Fruit fly (Drosophila melanogaster) whole organism, pupa: Measurements from ENCODE around the gene Pus1.

Source experiments
- CG10348 ChIP-seq: fragments of 200-800 bp; sonication (Bioruptor generic); IDR thresholded peaks from 2 replicates; pipeline ENCODE4 v1.3.6; 2022; ENCODE audit warnings: missing biosample characterization, missing genetic modification characterization
- CG12605 ChIP-seq: fragments of 200-800 bp; sonication (Bioruptor generic); IDR thresholded peaks from 2 replicates; pipeline ENCODE4 v1.3.6; 2022; ENCODE audit warnings: missing biosample characterization, missing genetic modification characterization
- CG13204 ChIP-seq: fragments of 200-800 bp; sonication (Bioruptor generic); optimal IDR thresholded peaks from 2 replicates; lab custom pipeline; 2018; ENCODE audit warnings: missing biosample characterization, mild to moderate bottlenecking, missing genetic modification characterization, moderate library complexity
- CG14655 ChIP-seq: fragments of 200-800 bp; sonication (Bioruptor generic); optimal IDR thresholded peaks from 3 replicates; lab custom pipeline; 2017; ENCODE audit warnings: mild to moderate bottlenecking, missing biosample characterization, missing genetic modification reagents, missing genetic modification characterization
- CG15710 ChIP-seq: fragments of 200-800 bp; sonication (Bioruptor generic); optimal IDR thresholded peaks from 2 replicates; lab custom pipeline; 2018; ENCODE audit warnings: missing biosample characterization, mild to moderate bottlenecking, missing genetic modification characterization, moderate library complexity
- CG17806 ChIP-seq: fragments of 200-800 bp; sonication (Bioruptor generic); optimal IDR thresholded peaks from 2 replicates; lab custom pipeline; 2018; ENCODE audit warnings: missing biosample characterization, mild to moderate bottlenecking, missing genetic modification characterization, moderate library complexity
- CG32121 ChIP-seq: fragments of 200-800 bp; sonication (Bioruptor generic); IDR thresholded peaks from 2 replicates; pipeline ENCODE4 v1.3.6; 2022; ENCODE audit warnings: missing biosample characterization, missing genetic modification characterization
- CG34367 ChIP-seq: fragments of 200-800 bp; sonication (Bioruptor generic); optimal IDR thresholded peaks from 2 replicates; lab custom pipeline; 2018; ENCODE audit warnings: missing biosample characterization, mild to moderate bottlenecking, missing genetic modification characterization
- CG4496 ChIP-seq: fragments of 200-800 bp; sonication (Bioruptor generic); IDR thresholded peaks from 3 replicates; pipeline ENCODE4 v1.3.6; 2022; ENCODE audit warnings: missing biosample characterization, missing genetic modification characterization
- CG8159 ChIP-seq: fragments of 200-800 bp; sonication (Bioruptor generic); optimal IDR thresholded peaks from 3 replicates; lab custom pipeline; 2018; ENCODE audit warnings: missing biosample characterization, mild to moderate bottlenecking, missing genetic modification characterization, moderate library complexity
- CG8301 ChIP-seq: fragments of 200-800 bp; sonication (Bioruptor generic); optimal IDR thresholded peaks from 2 replicates; lab custom pipeline; 2018; ENCODE audit warnings: missing biosample characterization, mild to moderate bottlenecking, missing genetic modification characterization
- CG9948 ChIP-seq: fragments of 200-800 bp; sonication (Bioruptor generic); optimal IDR thresholded peaks from 2 replicates; lab custom pipeline; 2018; ENCODE audit warnings: missing biosample characterization, mild to moderate bottlenecking, missing genetic modification characterization, moderate library complexity
- D1 ChIP-seq: fragments of 200-800 bp; sonication (Bioruptor generic); optimal IDR thresholded peaks from 2 replicates; lab custom pipeline; 2018; ENCODE audit warnings: missing biosample characterization, mild to moderate bottlenecking, missing genetic modification characterization, moderate library complexity
- EcR ChIP-seq: fragments of 200-800 bp; sonication (Bioruptor generic); optimal IDR thresholded peaks from 3 replicates; lab custom pipeline; 2019; ENCODE audit warnings: missing biosample characterization, missing genetic modification characterization, mild to moderate bottlenecking, moderate library complexity, missing genetic modification reagents
- Ets98B ChIP-seq: fragments of 200-800 bp; sonication (Bioruptor generic); IDR thresholded peaks from 2 replicates; pipeline ENCODE4 v1.3.6; 2022; ENCODE audit warnings: missing biosample characterization, missing genetic modification characterization
- Pif1A ChIP-seq: fragments of 200-800 bp; sonication (Bioruptor generic); optimal IDR thresholded peaks from 3 replicates; lab custom pipeline; 2016; ENCODE audit warnings: missing biosample characterization, missing genetic modification characterization
- Pif1B ChIP-seq: fragments of 200-800 bp; sonication (Bioruptor generic); optimal IDR thresholded peaks from 3 replicates; lab custom pipeline; 2016; ENCODE audit warnings: missing biosample characterization, missing genetic modification characterization
- Snoo ChIP-seq: fragments of 200-800 bp; sonication (Bioruptor generic); optimal IDR thresholded peaks from 3 replicates; lab custom pipeline; 2017; ENCODE audit warnings: missing biosample characterization, mild to moderate bottlenecking, missing genetic modification characterization, inconsistent platforms
- fd96Ca ChIP-seq: fragments of 200-800 bp; sonication (Bioruptor generic); IDR thresholded peaks from 3 replicates; pipeline ENCODE4 v1.3.6; 2022; ENCODE audit warnings: missing biosample characterization, missing genetic modification characterization
- gl ChIP-seq: fragments of 200-800 bp; sonication (Bioruptor generic); optimal IDR thresholded peaks from 2 replicates; lab custom pipeline; 2018; ENCODE audit warnings: missing biosample characterization, mild to moderate bottlenecking, missing genetic modification characterization
- rn ChIP-seq: fragments of 200-800 bp; sonication (Bioruptor generic); IDR thresholded peaks from 2 replicates; pipeline ENCODE4 v1.3.6; 2022; ENCODE audit warnings: missing biosample characterization, missing genetic modification characterization

Gene Pus1

dm6 chr3R:20595901-20596300 lies 3.4 kb upstream of the Pus1 start:
- TF ChIP-seq gl (no peak), CG10348 (GFP tag; lab: Robert Waterston, UW) (no peak), CG14655 (GFP tag; lab: Kevin White, UChicago) (no peak), CG8301 (tag; lab: Kevin White, UChicago) (no peak), CG12605 (no peak), EcR (GFP tag; lab: Kevin White, UChicago) (no peak), CG9948 (tag; lab: Kevin White, UChicago) (no peak), D1 (tag; lab: Kevin White, UChicago) (no peak), Ets98B (GFP tag; lab: Robert Waterston, UW) (no peak), rn (no peak), Snoo (tag; lab: Kevin White, UChicago) (no peak), CG15710 (tag; lab: Kevin White, UChicago) (no peak)

- TF ChIP-seq CG17806 (tag; lab: Kevin White, UChicago) (peak; percentile 20), Pif1B (no peak), Ets98B (GFP tag; lab: Robert Waterston, UW) (no peak), CG14655 (GFP tag; lab: Kevin White, UChicago) (peak; percentile 59), CG8159 (tag; lab: Kevin White, UChicago) (peak; percentile 12), CG15710 (tag; lab: Kevin White, UChicago) (no peak), CG8301 (tag; lab: Kevin White, UChicago) (peak; percentile 18)
Observed at dm6 chr3R:20595145-20595812, 2.8 kb upstream of the Pus1 start.

dm6 chr3R:20594194-20595144 lies 2.0 kb upstream of the Pus1 start:
- TF ChIP-seq Pif1A (GFP tag; lab: Kevin White, UChicago) (peak; percentile 82), Pif1B (peak; percentile 76), Ets98B (GFP tag; lab: Robert Waterston, UW) (peak; percentile 74), CG15710 (tag; lab: Kevin White, UChicago) (peak; percentile 96), CG17806 (tag; lab: Kevin White, UChicago) (peak; percentile 95), D1 (tag; lab: Kevin White, UChicago) (peak; percentile 96), CG9948 (tag; lab: Kevin White, UChicago) (peak; percentile 98), CG13204 (GFP tag; lab: Kevin White, UChicago) (peak; percentile 83), CG12605 (peak; percentile 83), gl (peak; percentile 60), CG8301 (tag; lab: Kevin White, UChicago) (peak; percentile 89), CG8159 (tag; lab: Kevin White, UChicago) (peak; percentile 98), CG10348 (GFP tag; lab: Robert Waterston, UW) (peak; percentile 8; the same call in 1 of the 2 replicates), CG14655 (GFP tag; lab: Kevin White, UChicago) (peak; percentile 95), CG32121 (GFP tag; lab: Robert Waterston, UW) (peak; percentile 70), rn (peak; percentile 75; the same call in 1 of the 2 replicates), Snoo (tag; lab: Kevin White, UChicago) (peak; percentile 74), fd96Ca (GFP tag; lab: Robert Waterston, UW) (peak; percentile 35; the same call in 1 of the 3 replicates), EcR (GFP tag; lab: Kevin White, UChicago) (peak; percentile 54), CG34367 (peak; percentile 90), CG4496 (GFP tag; lab: Robert Waterston, UW) (peak; percentile 76)

dm6 chr3R:20593463-20593838 lies 980 bp upstream of the Pus1 start:
- TF ChIP-seq Pif1A (GFP tag; lab: Kevin White, UChicago) (no peak), fd96Ca (GFP tag; lab: Robert Waterston, UW) (0 out of 3 replicates have a peak, but pooled peaks have one; percentile 27)

dm6 chr3R:20588480-20588785 lies 4.0 kb downstream of the Pus1 start, which contains the start of gene Srp72:
Srp72 (plus strand) TSS chr3R:20588711.
- TF ChIP-seq gl: no peak
- no peak for TF ChIP-seq Snoo (tag; lab: Kevin White, UChicago)
- no peak for TF ChIP-seq CG8301 (tag; lab: Kevin White, UChicago)
- peak; percentile 39 for TF ChIP-seq CG15710 (tag; lab: Kevin White, UChicago)
- no peak for TF ChIP-seq CG14655 (GFP tag; lab: Kevin White, UChicago)
- peak; percentile 47 for TF ChIP-seq CG8159 (tag; lab: Kevin White, UChicago)
- TF ChIP-seq CG4496 (GFP tag; lab: Robert Waterston, UW): peak; percentile 41; the same call in 2 of the 3 replicates
- peak; percentile 54 for TF ChIP-seq CG17806 (tag; lab: Kevin White, UChicago)
- 0 out of 2 replicates have a peak, but pooled peaks have one; percentile 13 for TF ChIP-seq CG32121 (GFP tag; lab: Robert Waterston, UW)
- TF ChIP-seq Ets98B (GFP tag; lab: Robert Waterston, UW): peak; percentile 34
- TF ChIP-seq EcR (GFP tag; lab: Kevin White, UChicago): no peak
- no peak for TF ChIP-seq rn
- no peak for TF ChIP-seq CG10348 (GFP tag; lab: Robert Waterston, UW)
- no peak for TF ChIP-seq CG34367
- TF ChIP-seq CG12605: peak; percentile 24; the same call in 1 of the 2 replicates
- TF ChIP-seq Pif1A (GFP tag; lab: Kevin White, UChicago): peak; percentile 6
- no peak for TF ChIP-seq fd96Ca (GFP tag; lab: Robert Waterston, UW)
- no peak for TF ChIP-seq Pif1B
- TF ChIP-seq CG9948 (tag; lab: Kevin White, UChicago): peak; percentile 10
- TF ChIP-seq CG13204 (GFP tag; lab: Kevin White, UChicago): no peak
- TF ChIP-seq D1 (tag; lab: Kevin White, UChicago): no peak
